Worm (Caenorhabditis elegans): Measurements from ENCODE around the gene farl-11.
A peak's percentile ranks its signal among the peaks of the same experiment; 100 is the strongest.

The farl-11 gene

ce11 chrII:7119525-7119924 lies 14.7 kb upstream of the farl-11 start:
- TF ChIP-seq lin-13 (tag; optimal IDR thresholded peaks at IDR 0.05) (no peak), ceh-83 (GFP tag; optimal IDR thresholded peaks at IDR 0.05) (no peak), M03D4.4 (tag; optimal IDR thresholded peaks at IDR 0.05) (no peak), drap-1 (GFP tag; optimal IDR thresholded peaks at IDR 0.05) (no peak), unc-62 (GFP tag; optimal IDR thresholded peaks at IDR 0.05) (no peak), nhr-28 (tag; optimal IDR thresholded peaks at IDR 0.05) (no peak), nhr-76 (tag; optimal IDR thresholded peaks at IDR 0.05) (no peak), nhr-2 (tag; optimal IDR thresholded peaks at IDR 0.05) (no peak), elt-1 (tag; optimal IDR thresholded peaks at IDR 0.05; ENCODE audit: borderline replicate concordance, insufficient read depth) (no peak), lin-32 (GFP tag; optimal IDR thresholded peaks at IDR 0.05) (no peak), bed-3 (GFP tag; optimal IDR thresholded peaks at IDR 0.05) (no peak), blmp-1 (tag; optimal IDR thresholded peaks at IDR 0.05) (no peak), mep-1 (tag; optimal IDR thresholded peaks at IDR 0.05) (no peak), tbx-8 (GFP tag; optimal IDR thresholded peaks at IDR 0.05) (no peak), unc-39 (tag; optimal IDR thresholded peaks at IDR 0.05) (no peak), unc-120 (tag; optimal IDR thresholded peaks at IDR 0.05; ENCODE audit: poor library complexity, severe bottlenecking) (no peak), sptf-1 (tag; optimal IDR thresholded peaks at IDR 0.05) (no peak), ham-2 (GFP tag; optimal IDR thresholded peaks at IDR 0.05) (no peak)

- TF ChIP-seq elt-3 (tag; optimal IDR thresholded peaks at IDR 0.05) (no peak), zip-8 (tag; optimal IDR thresholded peaks at IDR 0.05) (no peak), sptf-1 (tag; optimal IDR thresholded peaks at IDR 0.05) (no peak), mep-1 (tag; optimal IDR thresholded peaks at IDR 0.05) (no peak), M03D4.4 (tag; optimal IDR thresholded peaks at IDR 0.05) (no peak), sem-2 (GFP tag; optimal IDR thresholded peaks at IDR 0.05) (no peak), ceh-39 (tag; optimal IDR thresholded peaks at IDR 0.05) (no peak), nhr-237 (tag; optimal IDR thresholded peaks at IDR 0.05) (no peak), nhr-2 (tag; optimal IDR thresholded peaks at IDR 0.05) (peak; percentile 46), nhr-28 (tag; optimal IDR thresholded peaks at IDR 0.05) (no peak), unc-62 (GFP tag; optimal IDR thresholded peaks at IDR 0.05) (peak; percentile 54), nhr-12 (tag; optimal IDR thresholded peaks at IDR 0.05) (no peak), unc-120 (tag; optimal IDR thresholded peaks at IDR 0.05; ENCODE audit: poor library complexity, severe bottlenecking) (peak; percentile 14), ceh-83 (GFP tag; optimal IDR thresholded peaks at IDR 0.05) (no peak), mab-5 (tag; optimal IDR thresholded peaks at IDR 0.05) (no peak), ces-1 (GFP tag; optimal IDR thresholded peaks at IDR 0.05) (no peak), bed-3 (GFP tag; optimal IDR thresholded peaks at IDR 0.05) (no peak), elt-1 (tag; optimal IDR thresholded peaks at IDR 0.05; ENCODE audit: borderline replicate concordance, insufficient read depth) (no peak), flh-1 (GFP tag; optimal IDR thresholded peaks at IDR 0.05) (no peak), snpc-4 (tag; optimal IDR thresholded peaks at IDR 0.05) (no peak), cnd-1 (tag; optimal IDR thresholded peaks at IDR 0.05) (no peak), mls-2 (tag; optimal IDR thresholded peaks at IDR 0.05) (no peak), blmp-1 (tag; optimal IDR thresholded peaks at IDR 0.05) (no peak), ham-2 (GFP tag; optimal IDR thresholded peaks at IDR 0.05) (no peak), nhr-76 (tag; optimal IDR thresholded peaks at IDR 0.05) (no peak), lsy-2 (tag; optimal IDR thresholded peaks at IDR 0.05) (no peak), drap-1 (GFP tag; optimal IDR thresholded peaks at IDR 0.05) (no peak), lin-13 (tag; optimal IDR thresholded peaks at IDR 0.05) (no peak), unc-39 (tag; optimal IDR thresholded peaks at IDR 0.05) (no peak), lin-32 (GFP tag; optimal IDR thresholded peaks at IDR 0.05) (no peak), ceh-43 (GFP tag; optimal IDR thresholded peaks at IDR 0.05) (no peak), tbx-8 (GFP tag; optimal IDR thresholded peaks at IDR 0.05) (no peak), hlh-1 (tag; optimal IDR thresholded peaks at IDR 0.05) (peak; percentile 73)
Observed at ce11 chrII:7116350-7116749, 11.5 kb upstream of the farl-11 start, which contains the start of gene spon-1. Gene spon-1, plus strand, starts transcription at chrII:7116557.

- TF ChIP-seq unc-39 (tag; optimal IDR thresholded peaks at IDR 0.05) (no peak), blmp-1 (tag; optimal IDR thresholded peaks at IDR 0.05) (no peak), mab-5 (tag; optimal IDR thresholded peaks at IDR 0.05) (no peak), ztf-11 (tag; optimal IDR thresholded peaks at IDR 0.05) (no peak), nhr-12 (tag; optimal IDR thresholded peaks at IDR 0.05) (no peak), unc-62 (GFP tag; optimal IDR thresholded peaks at IDR 0.05) (no peak), mep-1 (tag; optimal IDR thresholded peaks at IDR 0.05) (no peak), nhr-76 (tag; optimal IDR thresholded peaks at IDR 0.05) (no peak)
Observed at ce11 chrII:7115638-7116037, 10.8 kb upstream of the farl-11 start, which contains the start of gene cutl-5. Gene cutl-5, minus strand, starts transcription at chrII:7115906.

ce11 chrII:7112780-7113179 lies 7.9 kb upstream of the farl-11 start, which contains the start of gene F10E7.6:
Gene F10E7.6, plus strand, starts transcription at chrII:7113080.
- TF ChIP-seq blmp-1 (tag; optimal IDR thresholded peaks at IDR 0.05): no peak
- no peak for TF ChIP-seq unc-39 (tag; optimal IDR thresholded peaks at IDR 0.05)
- no peak for TF ChIP-seq pha-4 (tag; optimal IDR thresholded peaks at IDR 0.05)
- no peak for TF ChIP-seq bed-3 (GFP tag; optimal IDR thresholded peaks at IDR 0.05)
- TF ChIP-seq unc-62 (GFP tag; optimal IDR thresholded peaks at IDR 0.05): no peak
- TF ChIP-seq sem-2 (GFP tag; optimal IDR thresholded peaks at IDR 0.05): no peak
- no peak for TF ChIP-seq lsy-2 (tag; optimal IDR thresholded peaks at IDR 0.05)
- no peak for TF ChIP-seq ceh-83 (GFP tag; optimal IDR thresholded peaks at IDR 0.05)
- TF ChIP-seq mab-5 (tag; optimal IDR thresholded peaks at IDR 0.05): no peak
- no peak for TF ChIP-seq mls-2 (tag; optimal IDR thresholded peaks at IDR 0.05)
